Worm (Caenorhabditis elegans): ENCODE measurements around the gene T25B9.6.

DNA sequence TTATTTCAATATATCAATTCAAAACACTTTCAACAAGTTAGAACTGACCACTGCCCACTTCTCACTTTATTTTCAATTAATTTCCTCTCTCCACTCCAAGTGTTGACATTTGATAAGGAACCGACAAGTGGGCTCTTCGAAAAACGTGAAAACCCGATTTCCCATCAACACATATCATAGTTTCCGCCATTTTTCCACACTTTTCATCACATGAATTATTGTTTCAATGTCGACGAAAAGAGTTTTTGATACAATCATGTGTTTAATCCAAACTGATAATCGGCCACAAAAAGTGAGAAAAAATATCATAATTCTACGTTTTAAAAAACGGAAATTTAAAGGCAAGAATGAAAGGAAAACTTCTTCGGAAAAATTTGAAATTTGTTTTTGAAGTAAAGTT, 37.7 kb downstream of the T25B9.6 start:
- TF ChIP-seq B0310.2 (tag; optimal IDR thresholded peaks at IDR 0.05) (no peak), ama-1 (optimal IDR thresholded peaks at IDR 0.05) (no peak), ceh-36 (tag; optimal IDR thresholded peaks at IDR 0.05) (no peak), ets-7 (tag; optimal IDR thresholded peaks at IDR 0.05) (no peak), flt-1 (GFP tag; IDR thresholded peaks at IDR 0.05) (no peak), tbx-37 (GFP tag; conservative IDR thresholded peaks at IDR 0.05) (no peak), scrt-1 (GFP tag; IDR thresholded peaks at IDR 0.05) (no peak), F13C5.2 (tag; optimal IDR thresholded peaks at IDR 0.05) (no peak), hnd-1 (tag; optimal IDR thresholded peaks at IDR 0.05) (no peak)
